Worm (Caenorhabditis elegans): ENCODE measurements around the gene W07A12.4.

ce11 chrII:9117789-9118242 is 28.2 kb upstream of the W07A12.4 start:
- TF ChIP-seq lsy-2 (tag; optimal IDR thresholded peaks at IDR 0.05) (no peak), nhr-76 (tag; optimal IDR thresholded peaks at IDR 0.05) (no peak), ztf-11 (tag; optimal IDR thresholded peaks at IDR 0.05) (no peak), snpc-4 (tag; optimal IDR thresholded peaks at IDR 0.05) (no peak), nhr-12 (tag; optimal IDR thresholded peaks at IDR 0.05) (no peak), sptf-1 (tag; optimal IDR thresholded peaks at IDR 0.05) (no peak), pha-4 (tag; optimal IDR thresholded peaks at IDR 0.05) (no peak), ceh-43 (GFP tag; optimal IDR thresholded peaks at IDR 0.05) (no peak), unc-39 (tag; optimal IDR thresholded peaks at IDR 0.05) (no peak)
